Fruit fly (Drosophila melanogaster): ENCODE results near the gene rtet.

Gene rtet

DNA sequence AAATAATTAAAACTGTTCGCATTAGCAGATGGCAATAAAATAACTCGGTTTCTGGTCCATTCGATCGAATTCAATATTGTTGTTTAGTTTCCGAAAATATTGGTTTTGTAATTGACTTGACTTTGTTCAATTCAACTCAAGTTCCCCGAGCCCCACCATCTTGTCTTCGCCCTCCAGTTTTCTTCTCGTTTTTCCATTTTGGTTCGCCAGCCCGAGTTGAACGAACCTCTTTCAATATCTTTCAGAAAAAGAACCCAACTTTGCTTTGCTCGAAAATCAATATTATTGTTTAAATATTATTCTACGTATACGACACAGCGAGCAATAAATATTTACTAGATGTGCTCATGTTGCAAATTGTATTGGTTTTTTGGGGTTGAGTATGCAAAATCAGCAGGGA lies 50.4 kb downstream of the rtet start (continued):
- TF ChIP-seq ac (GFP tag; optimal IDR thresholded peaks at IDR 0.05) (no peak), Rx (GFP tag; IDR thresholded peaks at IDR 0.05) (no peak), Drgx (GFP tag; IDR thresholded peaks at IDR 0.05) (no peak), chinmo (GFP tag; IDR thresholded peaks at IDR 0.05; ENCODE audit: partially characterized antibody) (no peak), gfzf (GFP tag; optimal IDR thresholded peaks at IDR 0.05) (no peak), ranshi (GFP tag; IDR thresholded peaks at IDR 0.05) (no peak), Jarid2 (GFP tag; optimal IDR thresholded peaks at IDR 0.05) (no peak), Oli (tag; optimal IDR thresholded peaks at IDR 0.05) (no peak), CkIIα-i1 (GFP tag; IDR thresholded peaks at IDR 0.05) (no peak), Nf-YC (tag; optimal IDR thresholded peaks at IDR 0.05) (no peak), H2.0 (GFP tag; IDR thresholded peaks at IDR 0.05) (no peak), gro (GFP tag; optimal IDR thresholded peaks at IDR 0.05) (no peak), ATbp (GFP tag; optimal IDR thresholded peaks at IDR 0.05) (no peak), CG18599 (GFP tag; optimal IDR thresholded peaks at IDR 0.05) (peak; percentile 47), Blimp-1 (GFP tag; optimal IDR thresholded peaks at IDR 0.05) (peak; percentile 25), CG3281 (GFP tag; optimal IDR thresholded peaks at IDR 0.05) (peak; percentile 34), fd64A (GFP tag; optimal IDR thresholded peaks at IDR 0.05) (peak; percentile 35), pfk (GFP tag; optimal IDR thresholded peaks at IDR 0.05) (no peak), BtbVII (GFP tag; optimal IDR thresholded peaks at IDR 0.05) (peak; percentile 51), btn (GFP tag; optimal IDR thresholded peaks at IDR 0.05) (no peak), nom (GFP tag; optimal IDR thresholded peaks at IDR 0.05) (no peak), unpg (GFP tag; optimal IDR thresholded peaks at IDR 0.05) (no peak), Dek (tag; optimal IDR thresholded peaks at IDR 0.05) (no peak), Asciz (GFP tag; optimal IDR thresholded peaks at IDR 0.05) (no peak), repo (GFP tag; optimal IDR thresholded peaks at IDR 0.05) (no peak), br (optimal IDR thresholded peaks at IDR 0.05) (no peak), NfI (GFP tag; optimal IDR thresholded peaks at IDR 0.05) (no peak), CG3407 (GFP tag; optimal IDR thresholded peaks at IDR 0.05) (no peak), dysf (GFP tag; IDR thresholded peaks at IDR 0.05) (peak; percentile 38; the same call in 1 of the 3 replicates), CG14710 (tag; optimal IDR thresholded peaks at IDR 0.05) (peak; percentile 11), CG12104 (GFP tag; optimal IDR thresholded peaks at IDR 0.05) (no peak), HHEX (GFP tag; optimal IDR thresholded peaks at IDR 0.05) (no peak), hth (optimal IDR thresholded peaks at IDR 0.05) (no peak), CG31388 (GFP tag; optimal IDR thresholded peaks at IDR 0.05) (no peak), CG10147 (GFP tag; optimal IDR thresholded peaks at IDR 0.05) (no peak), Elba2 (GFP tag; optimal IDR thresholded peaks at IDR 0.05) (no peak), hkb (optimal IDR thresholded peaks at IDR 0.05) (no peak), hkb (GFP tag; IDR thresholded peaks at IDR 0.05) (no peak), MTF-1 (GFP tag; optimal IDR thresholded peaks at IDR 0.05; ENCODE audit: borderline replicate concordance) (peak; percentile 41), CG2889 (GFP tag; IDR thresholded peaks at IDR 0.05) (no peak), fu2 (GFP tag; optimal IDR thresholded peaks at IDR 0.05) (no peak), sob (GFP tag; IDR thresholded peaks at IDR 0.05) (no peak), oc (tag; optimal IDR thresholded peaks at IDR 0.05) (no peak), D19B (GFP tag; optimal IDR thresholded peaks at IDR 0.05) (no peak), CG1024 (GFP tag; IDR thresholded peaks at IDR 0.05) (no peak), sima (GFP tag; optimal IDR thresholded peaks at IDR 0.05) (no peak), Side (GFP tag; optimal IDR thresholded peaks at IDR 0.05) (no peak), CG14860 (GFP tag; IDR thresholded peaks at IDR 0.05; ENCODE audit: partially characterized antibody) (no peak), CG10654 (GFP tag; optimal IDR thresholded peaks at IDR 0.05) (no peak), sim (GFP tag; IDR thresholded peaks at IDR 0.05) (no peak), CG1792 (GFP tag; optimal IDR thresholded peaks at IDR 0.05) (no peak), her (GFP tag; optimal IDR thresholded peaks at IDR 0.05) (no peak)
